Fruit fly (Drosophila melanogaster) whole organism, embryonic: ENCODE measurements around the gene Iyd.
A peak's percentile ranks its signal among the peaks of the same experiment; 100 is the strongest.

Experiments used
- Awh ChIP-seq: fragments of 200-800 bp; sonication (Bioruptor generic); IDR thresholded peaks from 2 replicates; pipeline ENCODE4, ENCODE4 v1.3.6; 2022; ENCODE audit warnings: missing biosample characterization, missing genetic modification characterization
- CG11696 ChIP-seq: fragments of 200-800 bp; sonication (Bioruptor generic); IDR thresholded peaks from 2 replicates; pipeline ENCODE4 v1.3.6; 2022; ENCODE audit warnings: missing biosample characterization, missing genetic modification characterization
- CG12391 ChIP-seq: fragments of 200-800 bp; sonication (Bioruptor generic); optimal IDR thresholded peaks from 3 replicates; lab custom pipeline; 2018; ENCODE audit warnings: missing biosample characterization, mild to moderate bottlenecking, missing genetic modification characterization, moderate library complexity
- CG13894 ChIP-seq: fragments of 200-800 bp; sonication (Bioruptor generic); optimal IDR thresholded peaks from 3 replicates; lab custom pipeline; 2018; ENCODE audit warnings: missing biosample characterization, mild to moderate bottlenecking, missing genetic modification characterization, moderate library complexity
- CG14050 ChIP-seq: fragments of 200-800 bp; sonication (Bioruptor generic); IDR thresholded peaks from 3 replicates; pipeline ENCODE4 v1.3.6; 2022; ENCODE audit warnings: missing biosample characterization, missing genetic modification characterization
- CG14441 ChIP-seq: fragments of 200-800 bp; sonication (Bioruptor generic); IDR thresholded peaks from 2 replicates; pipeline ENCODE4 v1.3.6; 2022; ENCODE audit warnings: missing biosample characterization, missing genetic modification characterization
- CG15073 ChIP-seq: fragments of 200-800 bp; sonication (Bioruptor generic); optimal IDR thresholded peaks from 2 replicates; lab custom pipeline; 2016; ENCODE audit warnings: missing biosample characterization, missing genetic modification characterization
- CG1529 ChIP-seq: fragments of 200-800 bp; sonication (Bioruptor generic); optimal IDR thresholded peaks from 3 replicates; lab custom pipeline; 2018; ENCODE audit warnings: missing biosample characterization, missing genetic modification characterization
- CG15514 ChIP-seq: fragments of 200-800 bp; sonication (Bioruptor generic); optimal IDR thresholded peaks from 3 replicates; lab custom pipeline; 2017; ENCODE audit warnings: missing biosample characterization, missing genetic modification characterization, mild to moderate bottlenecking, moderate library complexity, missing genetic modification reagents
- CG16815 ChIP-seq: fragments of 200-800 bp; sonication (Bioruptor generic); optimal IDR thresholded peaks from 3 replicates; lab custom pipeline; 2017; ENCODE audit warnings: missing biosample characterization, mild to moderate bottlenecking, missing genetic modification characterization
- CG1792 ChIP-seq: fragments of 200-800 bp; sonication (Bioruptor generic); optimal IDR thresholded peaks from 2 replicates; lab custom pipeline; 2016; ENCODE audit warnings: missing biosample characterization, missing genetic modification characterization
- CG1832 ChIP-seq: fragments of 200-800 bp; sonication (Bioruptor generic); optimal IDR thresholded peaks from 2 replicates; lab custom pipeline; 2017; ENCODE audit warnings: missing biosample characterization, mild to moderate bottlenecking, missing genetic modification characterization, inconsistent platforms
- CG18599 ChIP-seq: fragments of 200-800 bp; sonication (Bioruptor generic); optimal IDR thresholded peaks from 3 replicates; lab custom pipeline; 2017; ENCODE audit warnings: missing biosample characterization, missing genetic modification characterization, mild to moderate bottlenecking, moderate library complexity, missing genetic modification reagents
- CG2129 ChIP-seq: fragments of 200-800 bp; sonication (Bioruptor generic); IDR thresholded peaks from 2 replicates; pipeline ENCODE4 v1.3.6; 2022; ENCODE audit warnings: missing biosample characterization, missing genetic modification characterization; ENCODE audit not compliant: partially characterized antibody
- CG2875 ChIP-seq: fragments of 200-800 bp; sonication (Bioruptor generic); optimal IDR thresholded peaks from 2 replicates; lab custom pipeline; 2017; ENCODE audit warnings: missing biosample characterization, mild to moderate bottlenecking, missing genetic modification characterization, missing genetic modification reagents
- CG30403 ChIP-seq: fragments of 200-800 bp; sonication (Bioruptor generic); optimal IDR thresholded peaks from 3 replicates; lab custom pipeline; 2016; ENCODE audit warnings: missing biosample characterization, missing genetic modification characterization
- CG5953 ChIP-seq: fragments of 200-800 bp; sonication (Bioruptor generic); IDR thresholded peaks from 2 replicates; pipeline ENCODE4 v1.3.6; 2022; ENCODE audit warnings: missing biosample characterization, missing genetic modification characterization
- CG6791 ChIP-seq: fragments of 200-800 bp; sonication (Bioruptor generic); IDR thresholded peaks from 3 replicates; pipeline ENCODE4 v1.3.6; 2022; ENCODE audit warnings: missing biosample characterization, missing genetic modification characterization; ENCODE audit not compliant: partially characterized antibody
- CG9215 ChIP-seq: fragments of 200-800 bp; sonication (Bioruptor generic); IDR thresholded peaks from 2 replicates; pipeline ENCODE4 v1.3.6; 2022; ENCODE audit warnings: missing biosample characterization, missing genetic modification characterization
- CG9817 ChIP-seq: fragments of 200-800 bp; sonication (Bioruptor generic); optimal IDR thresholded peaks from 2 replicates; lab custom pipeline; 2018; ENCODE audit warnings: missing biosample characterization, mild to moderate bottlenecking, missing genetic modification characterization, moderate library complexity
- D19A ChIP-seq: fragments of 200-800 bp; optimal IDR thresholded peaks from 3 replicates; lab custom pipeline; 2019; ENCODE audit warnings: missing biosample characterization, mild to moderate bottlenecking, missing genetic modification characterization, moderate library complexity
- Dip3 ChIP-seq: fragments of 200-800 bp; sonication (Bioruptor generic); optimal IDR thresholded peaks from 3 replicates; lab custom pipeline; 2016; ENCODE audit warnings: missing biosample characterization, missing genetic modification characterization
- Dref ChIP-seq: fragments of 200-800 bp; sonication (Bioruptor generic); IDR thresholded peaks from 2 replicates; pipeline ENCODE4 v1.3.6; 2022; ENCODE audit warnings: missing biosample characterization, missing genetic modification characterization
- Ets65A ChIP-seq: fragments of 200-800 bp; sonication (Bioruptor generic); peaks from one replicate; lab custom pipeline; 2016; ENCODE audit warnings: missing biosample characterization, missing genetic modification characterization
- NFAT ChIP-seq: fragments of 200-800 bp; sonication (Bioruptor generic); IDR thresholded peaks from 2 replicates; pipeline ENCODE4 v1.3.6; 2022; ENCODE audit warnings: missing biosample characterization, missing genetic modification characterization
- Ptx1 ChIP-seq: fragments of 200-800 bp; sonication (Bioruptor generic); IDR thresholded peaks from 2 replicates; pipeline ENCODE4 v1.3.6; 2022; ENCODE audit warnings: missing biosample characterization, missing genetic modification characterization
- Stat92E ChIP-seq, 3 experiments: fragments of >200 bp in 2 of 3; fragments of 200-800 bp in 1 of 3; sonication (Bioruptor generic) in 1 of 3; optimal IDR thresholded peaks; 2 replicates each; lab custom pipeline; 2017 to 2019; ENCODE audit warnings: missing biosample characterization in 3 of 3, missing genetic modification characterization in 3 of 3, mild to moderate bottlenecking in 1 of 3, moderate library complexity in 1 of 3
- Trl ChIP-seq, 3 experiments: fragments of >200 bp in 2 of 3; fragments of 200-800 bp in 1 of 3; sonication (Bioruptor generic) in 1 of 3; optimal IDR thresholded peaks; 2 replicates in 1 of 3; 3 replicates in 2 of 3; lab custom pipeline; 2016 to 2017; ENCODE audit warnings: missing biosample characterization in 1 of 3, missing genetic modification characterization in 1 of 3
- ac ChIP-seq: fragments of 200-800 bp; sonication (Bioruptor generic); optimal IDR thresholded peaks from 3 replicates; lab custom pipeline; 2017; ENCODE audit warnings: missing biosample characterization, mild to moderate bottlenecking, missing genetic modification characterization
- al ChIP-seq: fragments of 200-800 bp; sonication (Bioruptor generic); IDR thresholded peaks from 2 replicates; pipeline ENCODE4 v1.3.6; 2022; ENCODE audit warnings: missing biosample characterization, missing genetic modification characterization
- ato ChIP-seq: fragments of 200-800 bp; sonication (Bioruptor generic); IDR thresholded peaks from 2 replicates; pipeline ENCODE4 v1.3.6; 2022; ENCODE audit warnings: missing biosample characterization, missing genetic modification characterization; ENCODE audit not compliant: partially characterized antibody
- chinmo ChIP-seq: fragments of 200-800 bp; sonication (Bioruptor generic); IDR thresholded peaks from 4 replicates; pipeline ENCODE4 v1.3.6; 2022; ENCODE audit warnings: missing biosample characterization, missing genetic modification characterization; ENCODE audit not compliant: partially characterized antibody
- da ChIP-seq: fragments of 200-800 bp; sonication (Bioruptor generic); optimal IDR thresholded peaks from 2 replicates; lab custom pipeline; 2016; ENCODE audit warnings: missing biosample characterization, missing genetic modification characterization
- disco-r ChIP-seq: fragments of 200-800 bp; sonication (Bioruptor generic); optimal IDR thresholded peaks from 2 replicates; lab custom pipeline; 2016; ENCODE audit warnings: missing biosample characterization, missing genetic modification characterization
- gcm ChIP-seq: fragments of 200-800 bp; sonication (Bioruptor generic); optimal IDR thresholded peaks from 2 replicates; lab custom pipeline; 2019; ENCODE audit warnings: missing biosample characterization, mild to moderate bottlenecking, missing genetic modification characterization, moderate library complexity
- ham ChIP-seq: fragments of 200-800 bp; sonication (Bioruptor generic); IDR thresholded peaks from 2 replicates; pipeline ENCODE4 v1.3.6; 2022; ENCODE audit warnings: missing biosample characterization, missing genetic modification characterization
- maf-S ChIP-seq: fragments of 200-800 bp; sonication (Bioruptor generic); optimal IDR thresholded peaks from 2 replicates; lab custom pipeline; 2016; ENCODE audit warnings: missing biosample characterization, missing genetic modification characterization
- nau ChIP-seq: fragments of 200-800 bp; sonication (Bioruptor generic); optimal IDR thresholded peaks from 3 replicates; lab custom pipeline; 2017; ENCODE audit warnings: missing biosample characterization, mild to moderate bottlenecking, missing genetic modification characterization, missing genetic modification reagents
- nerfin-2 ChIP-seq: fragments of 200-800 bp; sonication (Bioruptor generic); IDR thresholded peaks from 2 replicates; pipeline ENCODE4 v1.3.6; 2022; ENCODE audit warnings: missing biosample characterization, missing genetic modification characterization; ENCODE audit not compliant: partially characterized antibody
- peb ChIP-seq: fragments of 200-800 bp; sonication (Bioruptor generic); IDR thresholded peaks from 2 replicates; pipeline ENCODE4 v1.3.6; 2022; ENCODE audit warnings: missing biosample characterization, missing genetic modification characterization
- pnt ChIP-seq: fragments of 200-800 bp; sonication (Bioruptor generic); optimal IDR thresholded peaks from 3 replicates; lab custom pipeline; 2016; ENCODE audit warnings: missing biosample characterization, missing genetic modification characterization
- scrt ChIP-seq: fragments of 200-800 bp; sonication (Bioruptor generic); optimal IDR thresholded peaks from 2 replicates; lab custom pipeline; 2018; ENCODE audit warnings: missing biosample characterization, mild to moderate bottlenecking, missing genetic modification characterization, moderate library complexity
- sob ChIP-seq: fragments of 200-800 bp; sonication (Bioruptor generic); IDR thresholded peaks from 2 replicates; pipeline ENCODE4 v1.3.6; 2022; ENCODE audit warnings: missing biosample characterization, missing genetic modification characterization
- tll ChIP-seq, 2 experiments: fragments of 200-800 bp in 1 of 2; fragments of >200 bp in 1 of 2; sonication (Bioruptor generic) in 1 of 2; optimal IDR thresholded peaks; 2 replicates each; lab custom pipeline; 2017 to 2019; ENCODE audit warnings: missing biosample characterization in 2 of 2, missing genetic modification characterization in 2 of 2, mild to moderate bottlenecking in 1 of 2, moderate library complexity in 1 of 2
- tna ChIP-seq: fragments of 200-800 bp; sonication (Bioruptor generic); IDR thresholded peaks from 2 replicates; pipeline ENCODE4 v1.3.6; 2022; ENCODE audit warnings: missing biosample characterization, missing genetic modification characterization; ENCODE audit not compliant: partially characterized antibody
- unpg ChIP-seq: fragments of 200-800 bp; sonication (Bioruptor generic); optimal IDR thresholded peaks from 3 replicates; lab custom pipeline; 2018; ENCODE audit warnings: missing biosample characterization, mild to moderate bottlenecking, missing genetic modification characterization, moderate library complexity
- usp ChIP-seq: fragments of >200 bp; optimal IDR thresholded peaks from 2 replicates; lab custom pipeline; 2017; ENCODE audit warnings: missing biosample characterization, missing genetic modification characterization
- vfl ChIP-seq: fragments of 200-800 bp; sonication (Bioruptor generic); optimal IDR thresholded peaks from 2 replicates; lab custom pipeline; 2016; ENCODE audit warnings: missing biosample characterization, missing genetic modification characterization
- yki ChIP-seq: fragments of >200 bp; optimal IDR thresholded peaks from 3 replicates; lab custom pipeline; 2018
- zen ChIP-seq: fragments of 200-800 bp; sonication (Bioruptor generic); optimal IDR thresholded peaks from 3 replicates; lab custom pipeline; 2018; ENCODE audit warnings: missing biosample characterization, mild to moderate bottlenecking, missing genetic modification characterization, moderate library complexity
- zen2 ChIP-seq: fragments of 200-800 bp; sonication (Bioruptor generic); IDR thresholded peaks from 3 replicates; pipeline ENCODE4 v1.3.6; 2022; ENCODE audit warnings: missing biosample characterization, missing genetic modification characterization; ENCODE audit not compliant: partially characterized antibody

Iyd gene

DNA sequence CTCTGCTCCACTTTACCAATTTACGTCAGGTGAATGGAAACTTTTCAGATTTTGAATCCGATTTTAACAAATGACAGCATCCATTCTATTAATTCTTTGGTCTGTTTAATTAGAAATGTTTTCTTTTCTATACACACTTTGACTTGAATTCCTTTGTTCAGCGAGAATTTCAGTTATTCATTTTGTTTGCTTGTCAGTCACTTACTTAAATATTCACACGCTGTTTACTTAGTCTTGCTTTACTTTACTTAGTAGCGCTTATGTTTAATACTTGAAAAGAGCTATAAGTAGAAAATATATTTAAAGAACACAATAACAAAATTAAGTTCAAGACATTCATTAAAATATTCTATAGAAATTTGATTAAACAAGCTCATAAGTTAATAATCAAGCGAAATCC is 11.4 kb upstream of the Iyd start, which contains the start of gene CG32073 (continued):
- no peak for TF ChIP-seq ac (GFP tag; lab: Kevin White, UChicago)
- no peak for TF ChIP-seq pnt
- TF ChIP-seq ato (GFP tag; lab: Robert Waterston, UW): no peak
- no peak for TF ChIP-seq usp (GFP tag; lab: Kevin White, UChicago)
- TF ChIP-seq CG9215 (GFP tag; lab: Robert Waterston, UW): no peak
- TF ChIP-seq CG6791: no peak
- no peak for TF ChIP-seq da (GFP tag; lab: Kevin White, UChicago)
- TF ChIP-seq CG11696 (GFP tag; lab: Robert Waterston, UW): no peak
- no peak for TF ChIP-seq Trl (optimal IDR thresholded peaks at IDR 0.05; lab: Kevin White, UChicago)
- peak; percentile 36 for TF ChIP-seq Trl (GFP tag; optimal IDR thresholded peaks at IDR 0.05; lab: Kevin White, UChicago)
- peak; percentile 29 for TF ChIP-seq CG2875 (GFP tag; lab: Kevin White, UChicago)
- TF ChIP-seq Dref: no peak
- TF ChIP-seq CG12391: no peak
- no peak for TF ChIP-seq tll (GFP tag; optimal IDR thresholded peaks at IDR 0.05; lab: Kevin White, UChicago)
- TF ChIP-seq Awh: 0 out of 2 replicates have a peak, but pooled peaks have one; percentile 16
- TF ChIP-seq maf-S (GFP tag; lab: Kevin White, UChicago): no peak
- peak; percentile 40; the same call in 1 of the 2 replicates for TF ChIP-seq sob (GFP tag; lab: Robert Waterston, UW)
- TF ChIP-seq Stat92E (GFP tag; optimal IDR thresholded peaks at IDR 0.05; lab: Kevin White, UChicago): no peak
- TF ChIP-seq CG5953 (GFP tag; lab: Robert Waterston, UW): no peak
- no peak for TF ChIP-seq nerfin-2 (GFP tag; lab: Robert Waterston, UW)
- no peak for TF ChIP-seq yki (lab: Kevin White, UChicago)
- no peak for TF ChIP-seq NFAT (GFP tag; lab: Robert Waterston, UW)
- TF ChIP-seq nau (GFP tag; lab: Kevin White, UChicago): no peak
- no peak for TF ChIP-seq scrt
- TF ChIP-seq ham (GFP tag; lab: Robert Waterston, UW): no peak
- TF ChIP-seq vfl (GFP tag; lab: Kevin White, UChicago): no peak
- TF ChIP-seq disco-r (GFP tag; lab: Kevin White, UChicago): no peak
- TF ChIP-seq CG18599 (GFP tag; lab: Kevin White, UChicago): peak; percentile 75
- TF ChIP-seq zen2: no peak
- peak; percentile 49 for TF ChIP-seq unpg (GFP tag; lab: Kevin White, UChicago)
- TF ChIP-seq CG9817 (tag; lab: Kevin White, UChicago): no peak
- no peak for TF ChIP-seq CG1832 (GFP tag; lab: Kevin White, UChicago)
- TF ChIP-seq CG1792 (GFP tag; lab: Kevin White, UChicago): peak; percentile 52
- no peak for TF ChIP-seq CG15514
- no peak for TF ChIP-seq zen (tag; lab: Kevin White, UChicago)
- no peak for TF ChIP-seq CG1529 (GFP tag; lab: Kevin White, UChicago)
- TF ChIP-seq CG14050 (GFP tag; lab: Robert Waterston, UW): no peak
- TF ChIP-seq Ptx1 (GFP tag; lab: Robert Waterston, UW): no peak
- TF ChIP-seq peb: no peak
- no peak for TF ChIP-seq CG14441 (GFP tag; lab: Robert Waterston, UW)
- TF ChIP-seq al (GFP tag; lab: Robert Waterston, UW): no peak
- TF ChIP-seq D19A (tag; lab: Kevin White, UChicago): peak; percentile 48
- no peak for TF ChIP-seq Dip3
- no peak for TF ChIP-seq CG2129 (GFP tag; lab: Robert Waterston, UW)
- no peak for TF ChIP-seq CG16815 (GFP tag; lab: Kevin White, UChicago)
- TF ChIP-seq Ets65A (GFP tag; lab: Kevin White, UChicago): no peak
- TF ChIP-seq chinmo (GFP tag; lab: Robert Waterston, UW): no peak
- TF ChIP-seq gcm (GFP tag; lab: Kevin White, UChicago): peak; percentile 23
- TF ChIP-seq tna: no peak
- no peak for TF ChIP-seq CG13894
- TF ChIP-seq CG15073: no peak
- TF ChIP-seq CG30403 (GFP tag; lab: Kevin White, UChicago): no peak
